Fruit fly (Drosophila melanogaster) whole organism, pupa: ENCODE measurements around the gene CG12637.
A peak's percentile ranks its signal among the peaks of the same experiment; 100 is the strongest.

Experiments used
- CG10348 ChIP-seq: fragments of 200-800 bp; sonication (Bioruptor generic); IDR thresholded peaks from 2 replicates; pipeline ENCODE4 v1.3.6; 2022; ENCODE audit warnings: missing biosample characterization, missing genetic modification characterization
- CG12605 ChIP-seq: fragments of 200-800 bp; sonication (Bioruptor generic); IDR thresholded peaks from 2 replicates; pipeline ENCODE4 v1.3.6; 2022; ENCODE audit warnings: missing biosample characterization, missing genetic modification characterization
- CG13204 ChIP-seq: fragments of 200-800 bp; sonication (Bioruptor generic); optimal IDR thresholded peaks from 2 replicates; lab custom pipeline; 2018; ENCODE audit warnings: missing biosample characterization, mild to moderate bottlenecking, missing genetic modification characterization, moderate library complexity
- CG14655 ChIP-seq: fragments of 200-800 bp; sonication (Bioruptor generic); optimal IDR thresholded peaks from 3 replicates; lab custom pipeline; 2017; ENCODE audit warnings: mild to moderate bottlenecking, missing biosample characterization, missing genetic modification reagents, missing genetic modification characterization
- CG15710 ChIP-seq: fragments of 200-800 bp; sonication (Bioruptor generic); optimal IDR thresholded peaks from 2 replicates; lab custom pipeline; 2018; ENCODE audit warnings: missing biosample characterization, mild to moderate bottlenecking, missing genetic modification characterization, moderate library complexity
- CG17806 ChIP-seq: fragments of 200-800 bp; sonication (Bioruptor generic); optimal IDR thresholded peaks from 2 replicates; lab custom pipeline; 2018; ENCODE audit warnings: missing biosample characterization, mild to moderate bottlenecking, missing genetic modification characterization, moderate library complexity
- CG32121 ChIP-seq: fragments of 200-800 bp; sonication (Bioruptor generic); IDR thresholded peaks from 2 replicates; pipeline ENCODE4 v1.3.6; 2022; ENCODE audit warnings: missing biosample characterization, missing genetic modification characterization
- CG34367 ChIP-seq: fragments of 200-800 bp; sonication (Bioruptor generic); optimal IDR thresholded peaks from 2 replicates; lab custom pipeline; 2018; ENCODE audit warnings: missing biosample characterization, mild to moderate bottlenecking, missing genetic modification characterization
- CG4496 ChIP-seq: fragments of 200-800 bp; sonication (Bioruptor generic); IDR thresholded peaks from 3 replicates; pipeline ENCODE4 v1.3.6; 2022; ENCODE audit warnings: missing biosample characterization, missing genetic modification characterization
- CG8159 ChIP-seq: fragments of 200-800 bp; sonication (Bioruptor generic); optimal IDR thresholded peaks from 3 replicates; lab custom pipeline; 2018; ENCODE audit warnings: missing biosample characterization, mild to moderate bottlenecking, missing genetic modification characterization, moderate library complexity
- CG8301 ChIP-seq: fragments of 200-800 bp; sonication (Bioruptor generic); optimal IDR thresholded peaks from 2 replicates; lab custom pipeline; 2018; ENCODE audit warnings: missing biosample characterization, mild to moderate bottlenecking, missing genetic modification characterization
- CG9948 ChIP-seq: fragments of 200-800 bp; sonication (Bioruptor generic); optimal IDR thresholded peaks from 2 replicates; lab custom pipeline; 2018; ENCODE audit warnings: missing biosample characterization, mild to moderate bottlenecking, missing genetic modification characterization, moderate library complexity
- D1 ChIP-seq: fragments of 200-800 bp; sonication (Bioruptor generic); optimal IDR thresholded peaks from 2 replicates; lab custom pipeline; 2018; ENCODE audit warnings: missing biosample characterization, mild to moderate bottlenecking, missing genetic modification characterization, moderate library complexity
- EcR ChIP-seq: fragments of 200-800 bp; sonication (Bioruptor generic); optimal IDR thresholded peaks from 3 replicates; lab custom pipeline; 2019; ENCODE audit warnings: missing biosample characterization, missing genetic modification characterization, mild to moderate bottlenecking, moderate library complexity, missing genetic modification reagents
- Ets98B ChIP-seq: fragments of 200-800 bp; sonication (Bioruptor generic); IDR thresholded peaks from 2 replicates; pipeline ENCODE4 v1.3.6; 2022; ENCODE audit warnings: missing biosample characterization, missing genetic modification characterization
- Pif1A ChIP-seq: fragments of 200-800 bp; sonication (Bioruptor generic); optimal IDR thresholded peaks from 3 replicates; lab custom pipeline; 2016; ENCODE audit warnings: missing biosample characterization, missing genetic modification characterization
- Pif1B ChIP-seq: fragments of 200-800 bp; sonication (Bioruptor generic); optimal IDR thresholded peaks from 3 replicates; lab custom pipeline; 2016; ENCODE audit warnings: missing biosample characterization, missing genetic modification characterization
- Snoo ChIP-seq: fragments of 200-800 bp; sonication (Bioruptor generic); optimal IDR thresholded peaks from 3 replicates; lab custom pipeline; 2017; ENCODE audit warnings: missing biosample characterization, mild to moderate bottlenecking, missing genetic modification characterization, inconsistent platforms
- fd96Ca ChIP-seq: fragments of 200-800 bp; sonication (Bioruptor generic); IDR thresholded peaks from 3 replicates; pipeline ENCODE4 v1.3.6; 2022; ENCODE audit warnings: missing biosample characterization, missing genetic modification characterization
- gl ChIP-seq: fragments of 200-800 bp; sonication (Bioruptor generic); optimal IDR thresholded peaks from 2 replicates; lab custom pipeline; 2018; ENCODE audit warnings: missing biosample characterization, mild to moderate bottlenecking, missing genetic modification characterization
- rn ChIP-seq: fragments of 200-800 bp; sonication (Bioruptor generic); IDR thresholded peaks from 2 replicates; pipeline ENCODE4 v1.3.6; 2022; ENCODE audit warnings: missing biosample characterization, missing genetic modification characterization

Gene CG12637

DNA sequence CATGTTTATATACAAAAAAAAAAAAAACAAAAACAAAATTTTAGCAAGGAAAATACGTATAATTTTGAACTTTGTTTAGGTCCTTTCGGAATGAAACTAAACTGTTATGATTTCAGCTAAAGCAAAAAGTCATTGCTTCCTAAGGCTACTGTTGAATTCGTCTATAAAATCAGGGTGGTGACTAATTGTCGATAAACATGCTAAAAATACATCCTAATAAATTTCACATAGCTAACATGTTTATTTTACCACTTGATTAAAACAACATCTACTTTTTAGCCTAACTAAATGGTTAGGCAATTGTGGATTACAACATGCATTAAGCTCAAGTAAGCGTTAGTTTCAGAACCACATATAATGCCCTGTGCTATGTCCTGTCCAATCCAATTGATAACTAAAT lies at the start of gene CG12637:
Gene CG12637 (minus strand): TSS at position 101 of the 400 bp plus-strand sequence.
- TF ChIP-seq CG12605 (GFP tag; lab: Robert Waterston, UW) (no peak), Pif1A (GFP tag; lab: Kevin White, UChicago) (no peak), CG4496 (GFP tag; lab: Robert Waterston, UW) (no peak), Pif1B (GFP tag; lab: Kevin White, UChicago) (no peak), D1 (tag; lab: Kevin White, UChicago) (no peak), CG14655 (GFP tag; lab: Kevin White, UChicago) (no peak), CG15710 (tag; lab: Kevin White, UChicago) (no peak), CG8301 (tag; lab: Kevin White, UChicago) (no peak), CG9948 (tag; lab: Kevin White, UChicago) (no peak), CG32121 (no peak), fd96Ca (GFP tag; lab: Robert Waterston, UW) (no peak), rn (GFP tag; lab: Robert Waterston, UW) (no peak), CG10348 (GFP tag; lab: Robert Waterston, UW) (no peak), Snoo (no peak), CG13204 (GFP tag; lab: Kevin White, UChicago) (no peak)
- TF ChIP-seq, all 21 proteins: peak for 0

DNA sequence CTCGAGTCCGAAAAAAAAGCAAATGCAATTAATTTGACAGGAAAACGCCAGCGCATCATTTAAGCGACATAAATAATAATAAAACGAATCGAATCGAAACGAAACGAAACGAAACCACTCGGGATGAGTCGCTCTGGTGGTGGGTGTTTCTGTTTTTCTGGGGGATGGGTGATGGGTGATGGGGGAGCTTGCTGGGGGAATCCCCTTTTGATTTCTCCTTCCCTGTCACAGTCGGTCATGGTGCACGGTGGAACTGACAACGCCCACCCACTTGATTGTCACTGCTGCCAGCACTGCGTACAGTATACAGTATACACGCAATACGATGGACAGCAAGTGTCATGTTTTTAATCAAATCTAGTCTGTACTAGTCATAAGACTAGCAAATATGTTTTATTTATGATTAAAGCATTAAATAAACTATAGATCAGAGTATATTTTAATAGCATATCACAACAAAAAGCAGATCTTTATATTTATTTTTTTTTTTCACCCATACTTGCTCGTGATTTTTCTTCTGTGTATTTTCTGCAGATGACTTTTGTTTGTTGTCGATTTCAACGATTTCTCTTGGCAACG lies 48.7 kb upstream of the CG12637 start:
- TF ChIP-seq rn (GFP tag; lab: Robert Waterston, UW): no peak
- TF ChIP-seq Ets98B: no peak
- no peak for TF ChIP-seq Pif1B (GFP tag; lab: Kevin White, UChicago)
- TF ChIP-seq fd96Ca (GFP tag; lab: Robert Waterston, UW): no peak
- TF ChIP-seq CG9948 (tag; lab: Kevin White, UChicago): peak; percentile 5
- TF ChIP-seq CG8301 (tag; lab: Kevin White, UChicago): no peak
- no peak for TF ChIP-seq CG14655 (GFP tag; lab: Kevin White, UChicago)
- peak; percentile 17 for TF ChIP-seq CG17806
- TF ChIP-seq CG15710 (tag; lab: Kevin White, UChicago): peak; percentile 13
- no peak for TF ChIP-seq Snoo
- TF ChIP-seq Pif1A (GFP tag; lab: Kevin White, UChicago): peak; percentile 26
- TF ChIP-seq CG8159 (tag; lab: Kevin White, UChicago): no peak
- TF ChIP-seq EcR (GFP tag; lab: Kevin White, UChicago): no peak
- no peak for TF ChIP-seq CG13204 (GFP tag; lab: Kevin White, UChicago)
- no peak for TF ChIP-seq CG32121
- no peak for TF ChIP-seq CG34367 (tag; lab: Kevin White, UChicago)
- no peak for TF ChIP-seq gl (tag; lab: Kevin White, UChicago)
- no peak for TF ChIP-seq D1 (tag; lab: Kevin White, UChicago)
- no peak for TF ChIP-seq CG12605 (GFP tag; lab: Robert Waterston, UW)
- TF ChIP-seq CG4496 (GFP tag; lab: Robert Waterston, UW): no peak
- TF ChIP-seq CG10348 (GFP tag; lab: Robert Waterston, UW): no peak

DNA sequence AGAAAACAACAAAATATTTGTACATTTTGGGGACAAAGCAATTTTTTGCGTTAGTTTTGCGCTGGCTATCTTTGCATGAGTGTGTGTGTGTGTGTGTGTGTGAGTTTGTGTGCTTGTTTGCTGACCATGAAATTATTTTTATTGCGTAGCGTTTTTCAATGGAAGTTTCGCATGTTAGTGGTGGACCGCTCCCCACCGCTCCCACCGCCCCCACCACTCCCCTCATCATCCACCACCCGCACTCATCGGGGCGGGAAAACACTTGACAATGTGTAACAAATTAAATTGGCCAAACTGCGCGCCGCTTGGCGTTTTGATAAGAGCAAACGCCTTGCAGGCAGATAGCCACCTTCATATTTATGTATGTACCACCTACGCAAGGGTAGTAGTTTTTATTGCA lies 46.0 kb upstream of the CG12637 start:
- no peak for TF ChIP-seq CG34367 (tag; lab: Kevin White, UChicago)
- no peak for TF ChIP-seq Pif1B (GFP tag; lab: Kevin White, UChicago)
- TF ChIP-seq rn (GFP tag; lab: Robert Waterston, UW): no peak
- no peak for TF ChIP-seq EcR (GFP tag; lab: Kevin White, UChicago)
- no peak for TF ChIP-seq fd96Ca (GFP tag; lab: Robert Waterston, UW)
- TF ChIP-seq CG10348 (GFP tag; lab: Robert Waterston, UW): no peak
- no peak for TF ChIP-seq CG17806
- no peak for TF ChIP-seq CG32121
- no peak for TF ChIP-seq CG8301 (tag; lab: Kevin White, UChicago)
- no peak for TF ChIP-seq CG15710 (tag; lab: Kevin White, UChicago)
- TF ChIP-seq gl (tag; lab: Kevin White, UChicago): no peak
- no peak for TF ChIP-seq Pif1A (GFP tag; lab: Kevin White, UChicago)
- TF ChIP-seq D1 (tag; lab: Kevin White, UChicago): no peak
- TF ChIP-seq Snoo: no peak
- TF ChIP-seq CG12605 (GFP tag; lab: Robert Waterston, UW): no peak
- TF ChIP-seq CG13204 (GFP tag; lab: Kevin White, UChicago): no peak
- TF ChIP-seq CG14655 (GFP tag; lab: Kevin White, UChicago): no peak

- no peak for TF ChIP-seq gl (tag; lab: Kevin White, UChicago)
- peak; percentile 31; the same call in 1 of the 2 replicates for TF ChIP-seq Ets98B
- TF ChIP-seq CG9948 (tag; lab: Kevin White, UChicago): no peak
- TF ChIP-seq CG4496 (GFP tag; lab: Robert Waterston, UW): peak; percentile 70; the same call in 1 of the 3 replicates
- TF ChIP-seq fd96Ca (GFP tag; lab: Robert Waterston, UW): peak; percentile 53; the same call in 1 of the 3 replicates
- peak; percentile 23 for TF ChIP-seq CG34367 (tag; lab: Kevin White, UChicago)
- TF ChIP-seq Snoo: peak; percentile 36
- peak; percentile 62 for TF ChIP-seq CG8159 (tag; lab: Kevin White, UChicago)
- TF ChIP-seq EcR (GFP tag; lab: Kevin White, UChicago): no peak
- TF ChIP-seq Pif1A (GFP tag; lab: Kevin White, UChicago): peak; percentile 14
- 0 out of 2 replicates have a peak, but pooled peaks have one; percentile 32 for TF ChIP-seq CG32121
- TF ChIP-seq CG15710 (tag; lab: Kevin White, UChicago): peak; percentile 49
- no peak for TF ChIP-seq rn (GFP tag; lab: Robert Waterston, UW)
- peak; percentile 35 for TF ChIP-seq Pif1B (GFP tag; lab: Kevin White, UChicago)
- TF ChIP-seq CG8301 (tag; lab: Kevin White, UChicago): no peak
- TF ChIP-seq CG13204 (GFP tag; lab: Kevin White, UChicago): no peak
- TF ChIP-seq CG17806: peak; percentile 51
- TF ChIP-seq CG12605 (GFP tag; lab: Robert Waterston, UW): no peak
Measured at dm6 chrX:10717869-10718268, 44.6 kb upstream of the CG12637 start.

DNA sequence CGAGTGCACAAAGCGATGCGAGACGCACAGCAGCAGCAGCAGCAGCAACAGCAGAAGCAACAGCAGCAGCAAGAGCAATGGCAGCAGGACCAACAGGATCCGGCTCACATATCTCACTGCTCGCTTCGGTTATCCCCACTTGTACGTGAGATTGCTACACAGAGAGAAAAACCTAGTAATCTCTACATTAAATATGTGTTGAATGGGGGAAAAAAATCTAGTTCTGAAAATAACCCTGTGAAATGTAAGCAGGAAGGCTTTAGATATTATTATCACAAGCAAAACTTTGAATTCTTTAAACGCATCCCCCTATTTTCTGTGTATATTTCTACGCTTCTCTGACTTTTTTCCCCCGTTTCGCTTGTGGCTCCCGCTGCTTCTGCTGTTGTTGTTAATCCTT lies 24.5 kb upstream of the CG12637 start:
- no peak for TF ChIP-seq gl (tag; lab: Kevin White, UChicago)
- TF ChIP-seq EcR (GFP tag; lab: Kevin White, UChicago): no peak
- TF ChIP-seq CG4496 (GFP tag; lab: Robert Waterston, UW): 0 out of 3 replicates have a peak, but pooled peaks have one; percentile 32
- peak; percentile 32 for TF ChIP-seq CG8159 (tag; lab: Kevin White, UChicago)
